Fruit fly (Drosophila melanogaster) whole organism, larva: ENCODE measurements around the gene Smu1.

Source experiments
- noc ChIP-seq: fragments of 200-800 bp; sonication (Bioruptor generic); optimal IDR thresholded peaks from 3 replicates; lab custom pipeline; 2019; ENCODE audit warnings: missing biosample characterization, mild to moderate bottlenecking, missing genetic modification characterization, moderate library complexity

Smu1 gene

dm6 chr3R:18997388-18998287 lies 16.5 kb upstream of the Smu1 start:
- TF ChIP-seq noc (tag; lab: Kevin White, UChicago), result no peak

- TF ChIP-seq noc (tag; lab: Kevin White, UChicago), result no peak
These were observed 14.6 kb upstream of the Smu1 start for dm6 chr3R:18995556-18996272.

- TF ChIP-seq noc (tag; lab: Kevin White, UChicago), result no peak
These were observed 12.0 kb upstream of the Smu1 start for dm6 chr3R:18993159-18993558.

- TF ChIP-seq noc (tag; lab: Kevin White, UChicago), result no peak
These were observed 10.6 kb upstream of the Smu1 start for dm6 chr3R:18991721-18992120.

dm6 chr3R:18990514-18990913 lies 9.4 kb upstream of the Smu1 start:
- no peak for TF ChIP-seq noc (tag; lab: Kevin White, UChicago)

- TF ChIP-seq noc (tag; lab: Kevin White, UChicago), result no peak
These were observed 8.7 kb upstream of the Smu1 start for dm6 chr3R:18989819-18990137.

dm6 chr3R:18988957-18989818 lies 8.1 kb upstream of the Smu1 start:
- no peak for TF ChIP-seq noc (tag; lab: Kevin White, UChicago)

- no peak for TF ChIP-seq noc (tag; lab: Kevin White, UChicago)
These were observed 6.6 kb upstream of the Smu1 start for dm6 chr3R:18987428-18988416.

- TF ChIP-seq noc (tag; lab: Kevin White, UChicago), result no peak
These were observed 5.2 kb upstream of the Smu1 start for dm6 chr3R:18986089-18986887.

- TF ChIP-seq noc (tag; lab: Kevin White, UChicago), result peak; percentile 97
These were observed 4.1 kb upstream of the Smu1 start for dm6 chr3R:18985114-18985785.

dm6 chr3R:18983614-18984185 lies 2.6 kb upstream of the Smu1 start, which contains the start of the genes snRNP-U1-C and gukh:
TSS of gene snRNP-U1-C (minus strand) at chr3R:18983650.
TSS of gene gukh (plus strand) at chr3R:18984025.
- peak; percentile 58 for TF ChIP-seq noc (tag; lab: Kevin White, UChicago)

- no peak for TF ChIP-seq noc (tag; lab: Kevin White, UChicago)
These were observed 2.4 kb downstream of the Smu1 start, which contains the start of gene euc for dm6 chr3R:18978709-18979108. TSS of gene euc (minus strand) at chr3R:18978809.

- no peak for TF ChIP-seq noc (tag; lab: Kevin White, UChicago)
These were observed 16.3 kb downstream of the Smu1 start for dm6 chr3R:18964819-18965218.
